Fruit fly (Drosophila melanogaster): ENCODE results near the gene CG4198.

Gene CG4198

dm6 chrX:5322459-5322883 lies 9.4 kb downstream of the CG4198 start, which contains the start of gene Rnp4F (continued):
- TF ChIP-seq Myb (GFP tag; optimal IDR thresholded peaks at IDR 0.05) (peak; percentile 82), trem (tag; optimal IDR thresholded peaks at IDR 0.05) (peak; percentile 35), sc (optimal IDR thresholded peaks at IDR 0.05) (no peak), sc (GFP tag; optimal IDR thresholded peaks at IDR 0.05) (no peak), D19B (GFP tag; optimal IDR thresholded peaks at IDR 0.05) (no peak), Ets65A (GFP tag) (peak; percentile 99), kah (GFP tag; optimal IDR thresholded peaks at IDR 0.05) (no peak), CG15269 (tag; optimal IDR thresholded peaks at IDR 0.05) (peak; percentile 11), Side (GFP tag; optimal IDR thresholded peaks at IDR 0.05) (peak; percentile 66), z (GFP tag; IDR thresholded peaks at IDR 0.05) (no peak), CG3065 (GFP tag; optimal IDR thresholded peaks at IDR 0.05) (peak; percentile 26), CG10267 (tag; optimal IDR thresholded peaks at IDR 0.05) (peak; percentile 30), HLH4C (GFP tag; IDR thresholded peaks at IDR 0.05; ENCODE audit: partially characterized antibody) (peak; percentile 71), CG12071 (GFP tag; optimal IDR thresholded peaks at IDR 0.05) (no peak), CG9609 (GFP tag; optimal IDR thresholded peaks at IDR 0.05) (peak; percentile 72), CG12942 (GFP tag; optimal IDR thresholded peaks at IDR 0.05) (peak; percentile 61), CG10209 (GFP tag; optimal IDR thresholded peaks at IDR 0.05) (peak; percentile 51), crc (GFP tag; optimal IDR thresholded peaks at IDR 0.05) (no peak), CG5245 (GFP tag; optimal IDR thresholded peaks at IDR 0.05) (peak; percentile 35), btn (GFP tag; optimal IDR thresholded peaks at IDR 0.05) (peak; percentile 13), CG4854 (GFP tag; optimal IDR thresholded peaks at IDR 0.05) (peak; percentile 9), CG14710 (tag; optimal IDR thresholded peaks at IDR 0.05) (peak; percentile 50), Nf-YC (tag; optimal IDR thresholded peaks at IDR 0.05) (peak; percentile 21), sob (GFP tag; IDR thresholded peaks at IDR 0.05) (peak; percentile 78), CG34224 (GFP tag; IDR thresholded peaks at IDR 0.05; ENCODE audit: partially characterized antibody) (peak; percentile 64), disco-r (GFP tag; optimal IDR thresholded peaks at IDR 0.05) (peak; percentile 64), CG9876 (GFP tag; optimal IDR thresholded peaks at IDR 0.05) (peak; percentile 72), B-H1 (GFP tag; IDR thresholded peaks at IDR 0.05) (peak; percentile 35; the same call in 1 of the 3 replicates), al (GFP tag; IDR thresholded peaks at IDR 0.05) (peak; percentile 61), ewg (GFP tag; optimal IDR thresholded peaks at IDR 0.05) (peak; percentile 43), lov (optimal IDR thresholded peaks at IDR 0.05) (no peak), lov (GFP tag; IDR thresholded peaks at IDR 0.05) (peak; percentile 66; the same call in 1 of the 3 replicates), so (GFP tag; IDR thresholded peaks at IDR 0.05) (peak; percentile 36; the same call in 1 of the 3 replicates), CG16813 (GFP tag; IDR thresholded peaks at IDR 0.05; ENCODE audit: partially characterized antibody) (peak; percentile 86), CG34422 (GFP tag; IDR thresholded peaks at IDR 0.05) (peak; percentile 84), slp2 (GFP tag; optimal IDR thresholded peaks at IDR 0.05) (peak; percentile 44), ato (GFP tag; IDR thresholded peaks at IDR 0.05; ENCODE audit: partially characterized antibody) (0 out of 2 replicates have a peak, but pooled peaks have one; percentile 21), schlank (tag; optimal IDR thresholded peaks at IDR 0.05) (no peak), grau (tag; optimal IDR thresholded peaks at IDR 0.05) (peak; percentile 97), cg (GFP tag; optimal IDR thresholded peaks at IDR 0.05) (no peak), Aef1 (GFP tag; IDR thresholded peaks at IDR 0.05) (peak; percentile 67), CG2712 (tag; optimal IDR thresholded peaks at IDR 0.05) (peak; percentile 34), CG31224 (GFP tag; IDR thresholded peaks at IDR 0.05) (peak; percentile 47), CG12219 (GFP tag; optimal IDR thresholded peaks at IDR 0.05) (no peak), pnt (GFP tag; optimal IDR thresholded peaks at IDR 0.05) (peak; percentile 73), tll (GFP tag; optimal IDR thresholded peaks at IDR 0.05) (no peak), lab (GFP tag; optimal IDR thresholded peaks at IDR 0.05) (no peak), CG16779 (GFP tag; IDR thresholded peaks at IDR 0.05) (no peak), CG12391 (tag; optimal IDR thresholded peaks at IDR 0.05) (peak; percentile 53), unc-4 (GFP tag; IDR thresholded peaks at IDR 0.05; ENCODE audit: partially characterized antibody) (peak; percentile 75), MESR4 (GFP tag; optimal IDR thresholded peaks at IDR 0.05) (peak; percentile 24)
